Fruit fly (Drosophila melanogaster) whole organism, wandering third instar larva: ENCODE measurements around the gene Eig71Ee.

ENCODE experiments used
- Abd-B ChIP-seq: fragments of >200 bp; optimal IDR thresholded peaks from 2 replicates; lab custom pipeline; 2017; ENCODE audit warnings: missing biosample characterization, missing genetic modification characterization
- CG32264 ChIP-seq: fragments of 200-800 bp; sonication (Bioruptor generic); optimal IDR thresholded peaks from 2 replicates; lab custom pipeline; 2016; ENCODE audit warnings: missing biosample characterization, missing genetic modification characterization
- CrebA ChIP-seq: fragments of 200-800 bp; sonication (Bioruptor generic); optimal IDR thresholded peaks from 2 replicates; lab custom pipeline; 2016; ENCODE audit warnings: missing biosample characterization, mild to moderate bottlenecking, missing genetic modification characterization, borderline replicate concordance
- Dfd ChIP-seq: fragments of >200 bp; optimal IDR thresholded peaks from 2 replicates; lab custom pipeline; 2017; ENCODE audit warnings: missing biosample characterization, missing genetic modification characterization
- GATAd ChIP-seq: sonication (Bioruptor generic); optimal IDR thresholded peaks from 2 replicates; lab custom pipeline; 2016; ENCODE audit warnings: missing biosample characterization, missing genetic modification characterization
- HLH106 ChIP-seq: fragments of 200-800 bp; optimal IDR thresholded peaks from 3 replicates; lab custom pipeline; 2019; ENCODE audit warnings: missing biosample characterization, mild to moderate bottlenecking, missing genetic modification characterization, moderate library complexity
- Hr78 ChIP-seq: fragments of >200 bp; optimal IDR thresholded peaks from 2 replicates; lab custom pipeline; 2017; ENCODE audit warnings: missing biosample characterization, missing genetic modification characterization
- Hr83 ChIP-seq: fragments of 200-300 bp; sonication (Bioruptor generic); optimal IDR thresholded peaks from 2 replicates; lab custom pipeline; 2016; ENCODE audit warnings: missing biosample characterization, mild to moderate bottlenecking, missing genetic modification characterization, moderate library complexity; ENCODE audit not compliant: poor library complexity, severe bottlenecking
- Jra ChIP-seq: sonication (Bioruptor generic); optimal IDR thresholded peaks from 2 replicates; lab custom pipeline; 2016; ENCODE audit warnings: missing biosample characterization, missing genetic modification characterization
- Mio ChIP-seq: sonication (Bioruptor generic); optimal IDR thresholded peaks from 2 replicates; lab custom pipeline; 2016; ENCODE audit warnings: missing biosample characterization, missing genetic modification characterization
- Myc ChIP-seq: fragments of >200 bp; optimal IDR thresholded peaks from 2 replicates; lab custom pipeline; 2017
- Rel ChIP-seq, 2 experiments: fragments of 200-800 bp; sonication (Bioruptor generic) in 1 of 2; optimal IDR thresholded peaks; 2 replicates in 1 of 2; 3 replicates in 1 of 2; lab custom pipeline; 2016 to 2019; ENCODE audit warnings: mild to moderate bottlenecking in 2 of 2, missing biosample characterization in 2 of 2, missing genetic modification characterization in 2 of 2, moderate library complexity in 1 of 2
- Sp1 ChIP-seq: fragments of 200-800 bp; sonication (Bioruptor generic); optimal IDR thresholded peaks from 3 replicates; lab custom pipeline; 2019; ENCODE audit warnings: missing biosample characterization, mild to moderate bottlenecking, missing genetic modification characterization, moderate library complexity
- Vsx2 ChIP-seq: fragments of 200-300, 225-300 bp; sonication (Bioruptor generic); optimal IDR thresholded peaks from 2 replicates; lab custom pipeline; 2018; ENCODE audit warnings: missing biosample characterization, missing genetic modification characterization; ENCODE audit not compliant: partially characterized antibody
- br ChIP-seq: fragments of 200-800 bp; sonication (Bioruptor generic); optimal IDR thresholded peaks from 2 replicates; lab custom pipeline; 2016; ENCODE audit warnings: missing biosample characterization, missing genetic modification characterization
- brk ChIP-seq: fragments of 200-800 bp; sonication (Bioruptor generic); optimal IDR thresholded peaks from 2 replicates; lab custom pipeline; 2016; ENCODE audit warnings: missing biosample characterization, mild to moderate bottlenecking, missing genetic modification characterization
- dl ChIP-seq, 2 experiments: fragments of 175-275, 200-275 bp in 1 of 2; fragments of 200-275 bp in 1 of 2; sonication (Bioruptor generic); optimal IDR thresholded peaks; lab custom pipeline; 2018; ENCODE audit warnings: mild to moderate bottlenecking in 2 of 2, missing biosample characterization in 2 of 2, missing genetic modification characterization in 2 of 2, moderate library complexity in 2 of 2; ENCODE audit not compliant: partially characterized antibody in 2 of 2, insufficient read depth in 1 of 2
- dmrt93B ChIP-seq: fragments of 200-800 bp; sonication (Bioruptor generic); optimal IDR thresholded peaks from 2 replicates; lab custom pipeline; 2018; ENCODE audit warnings: missing biosample characterization, mild to moderate bottlenecking, missing genetic modification characterization
- dsf ChIP-seq: sonication (Bioruptor generic); optimal IDR thresholded peaks from 2 replicates; lab custom pipeline; 2016; ENCODE audit warnings: missing biosample characterization, missing genetic modification characterization, borderline replicate concordance
- ey ChIP-seq: fragments of 200-800 bp; sonication (Bioruptor generic); optimal IDR thresholded peaks from 2 replicates; lab custom pipeline; 2016; ENCODE audit warnings: missing biosample characterization, missing genetic modification characterization
- foxo ChIP-seq, 2 experiments: fragments of 200-800 bp; sonication (Bioruptor generic); optimal IDR thresholded peaks; 2 replicates in 1 of 2; 3 replicates in 1 of 2; lab custom pipeline; 2016 to 2017; ENCODE audit warnings: missing biosample characterization in 2 of 2, missing genetic modification characterization in 2 of 2
- pan ChIP-seq: fragments of >200 bp; optimal IDR thresholded peaks from 2 replicates; lab custom pipeline; 2017
- psq ChIP-seq: fragments of 200-800 bp; sonication (Bioruptor generic); optimal IDR thresholded peaks from 3 replicates; lab custom pipeline; 2017; ENCODE audit warnings: missing biosample characterization, mild to moderate bottlenecking, missing genetic modification characterization, moderate library complexity
- rgr ChIP-seq: fragments of 200-800 bp; sonication (Bioruptor generic); optimal IDR thresholded peaks from 3 replicates; lab custom pipeline; 2016; ENCODE audit warnings: missing biosample characterization, mild to moderate bottlenecking, missing genetic modification characterization
- sage ChIP-seq: fragments of 200-800 bp; sonication (Bioruptor generic); optimal IDR thresholded peaks from 2 replicates; lab custom pipeline; 2016; ENCODE audit warnings: missing biosample characterization, mild to moderate bottlenecking, missing genetic modification characterization
- sv ChIP-seq: fragments of 200-800 bp; sonication (Bioruptor generic); optimal IDR thresholded peaks from 3 replicates; lab custom pipeline; 2016; ENCODE audit warnings: missing biosample characterization, missing genetic modification characterization
- tai ChIP-seq: sonication (Bioruptor generic); optimal IDR thresholded peaks from 2 replicates; lab custom pipeline; 2016; ENCODE audit warnings: missing biosample characterization, missing genetic modification characterization
- usp ChIP-seq: fragments of >200 bp; optimal IDR thresholded peaks from 2 replicates; lab custom pipeline; 2017; ENCODE audit warnings: missing biosample characterization, missing genetic modification characterization
- woc ChIP-seq: sonication (Bioruptor generic); optimal IDR thresholded peaks from 2 replicates; lab custom pipeline; 2016; ENCODE audit warnings: missing biosample characterization, mild to moderate bottlenecking, missing genetic modification characterization

The Eig71Ee gene

DNA sequence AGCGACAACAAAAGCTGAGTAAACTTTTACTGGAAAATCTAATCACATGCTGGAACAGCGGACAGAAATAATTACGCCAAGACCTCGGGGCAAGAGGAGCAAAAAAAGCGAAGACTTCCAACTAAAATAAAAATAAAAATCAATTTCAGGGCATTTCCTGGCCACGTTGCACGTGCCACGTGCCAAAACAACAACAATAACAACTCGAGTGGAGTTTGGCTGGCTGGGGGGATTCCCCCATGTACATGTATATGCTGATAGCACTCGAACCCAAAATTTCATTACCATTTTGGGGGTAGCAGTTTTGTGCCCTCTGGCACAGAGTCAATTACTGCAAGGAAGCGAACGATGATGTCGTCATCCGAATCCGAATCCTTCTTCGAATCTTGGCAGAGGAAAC is 6.7 kb upstream of the Eig71Ee start:
- no peak for TF ChIP-seq dsf (GFP tag; lab: Kevin White, UChicago)

DNA sequence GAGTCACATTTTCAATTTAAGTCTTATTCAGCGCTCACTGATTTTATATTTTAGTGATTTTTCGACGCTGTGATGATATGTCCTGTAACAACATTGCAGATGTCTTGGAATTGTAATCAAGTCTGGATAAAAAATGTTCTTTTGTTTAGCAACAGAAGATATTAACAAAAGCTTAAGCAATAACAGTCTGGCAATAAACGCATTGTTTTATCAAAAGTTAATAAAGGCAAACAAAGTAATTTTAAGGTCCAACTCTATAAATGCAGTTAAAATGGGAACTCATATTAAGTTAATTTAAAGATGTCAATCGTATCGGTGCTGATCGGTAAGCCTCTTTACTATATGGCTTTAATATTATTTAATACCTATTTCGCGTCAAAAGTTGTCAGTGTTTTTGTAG is 5.8 kb upstream of the Eig71Ee start, which contains the start of gene CG43082:
Gene CG43082, plus strand, starts transcription at position 301 of the 400 bp plus-strand sequence.
- TF ChIP-seq GATAd (GFP tag; lab: Kevin White, UChicago) (no peak), Hr83 (no peak), rgr (no peak), sage (no peak), foxo (GFP tag; optimal IDR thresholded peaks at IDR 0.05; lab: Kevin White, UChicago) (no peak), br (GFP tag; lab: Kevin White, UChicago) (no peak), brk (GFP tag; lab: Kevin White, UChicago) (no peak), woc (GFP tag; lab: Kevin White, UChicago) (no peak), ey (no peak), Myc (lab: Kevin White, UChicago) (no peak), Abd-B (GFP tag; lab: Kevin White, UChicago) (no peak), Dfd (GFP tag; lab: Kevin White, UChicago) (no peak), tai (GFP tag; lab: Kevin White, UChicago) (no peak), dsf (GFP tag; lab: Kevin White, UChicago) (no peak), dl (GFP tag; optimal IDR thresholded peaks at IDR 0.05; lab: Kevin White, UChicago; ENCODE audit: insufficient read depth in 1 of 2, partially characterized antibody in 2 of 2) (no peak), HLH106 (tag; lab: Kevin White, UChicago) (no peak), CG32264 (GFP tag; lab: Kevin White, UChicago) (no peak)

DNA sequence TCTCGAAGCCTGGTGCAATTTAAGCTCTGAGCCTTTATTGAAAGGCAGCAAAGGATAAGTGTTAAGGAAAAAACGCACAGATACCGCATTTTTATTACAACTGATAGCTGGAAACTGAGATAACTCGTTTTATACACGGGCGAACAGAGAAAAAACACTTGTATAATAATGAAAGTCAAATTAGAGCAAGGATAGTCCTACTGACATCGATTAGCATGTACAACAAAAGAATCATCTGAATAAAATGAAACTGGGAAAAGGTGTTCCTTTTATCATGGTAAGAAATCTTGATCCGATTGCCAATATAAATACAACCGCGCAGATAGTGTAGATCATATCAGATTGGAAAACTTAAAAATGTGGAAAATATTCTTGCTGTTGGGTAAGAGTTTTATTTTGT is 5.1 kb upstream of the Eig71Ee start, which contains the start of the genes Eig71Ej and Eig71Ek:
Gene Eig71Ej, minus strand, starts transcription at position 101 of the 400 bp plus-strand sequence.
Gene Eig71Ek, plus strand, starts transcription at position 334 of the 400 bp plus-strand sequence.
- no peak for TF ChIP-seq foxo (GFP tag; optimal IDR thresholded peaks at IDR 0.05; lab: Kevin White, UChicago)
- TF ChIP-seq ey: no peak
- TF ChIP-seq dsf (GFP tag; lab: Kevin White, UChicago): no peak
- TF ChIP-seq Sp1 (GFP tag; lab: Kevin White, UChicago): no peak

DNA sequence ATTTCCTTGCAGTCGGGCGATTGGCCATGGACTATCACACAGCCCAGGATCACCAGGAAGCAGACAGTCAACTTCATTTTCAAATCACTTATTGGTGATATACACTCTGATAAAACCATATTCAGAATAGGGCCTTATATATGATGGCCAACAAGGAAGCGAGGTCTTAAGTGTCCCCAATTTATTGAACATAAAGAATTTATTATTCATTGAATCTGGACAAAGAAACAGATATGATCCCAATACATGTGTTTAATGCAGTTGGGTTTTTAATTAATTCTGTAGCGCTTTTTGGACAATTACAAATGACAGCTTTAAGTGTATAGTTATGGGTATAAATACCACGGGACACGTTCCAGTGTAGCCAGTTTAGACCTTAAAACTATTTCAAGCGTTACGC is 3.5 kb upstream of the Eig71Ee start, which contains the start of the genes Eig71Eh and Eig71Ei:
Gene Eig71Eh, minus strand, starts transcription at position 101 of the 400 bp plus-strand sequence.
Gene Eig71Ei, plus strand, starts transcription at position 367 of the 400 bp plus-strand sequence.
- TF ChIP-seq tai (GFP tag; lab: Kevin White, UChicago) (no peak), psq (no peak), HLH106 (tag; lab: Kevin White, UChicago) (no peak), ey (no peak), foxo (GFP tag; optimal IDR thresholded peaks at IDR 0.05; lab: Kevin White, UChicago) (no peak), Vsx2 (GFP tag; lab: Kevin White, UChicago) (no peak), CrebA (GFP tag; lab: Kevin White, UChicago) (no peak), usp (GFP tag; lab: Kevin White, UChicago) (no peak), sv (GFP tag; lab: Kevin White, UChicago) (no peak), rgr (no peak), Jra (GFP tag; lab: Kevin White, UChicago) (no peak), Rel (GFP tag; optimal IDR thresholded peaks at IDR 0.05; lab: Kevin White, UChicago) (no peak), Rel (tag; optimal IDR thresholded peaks at IDR 0.05; lab: Kevin White, UChicago) (no peak), pan (lab: Kevin White, UChicago) (no peak), Dfd (GFP tag; lab: Kevin White, UChicago) (no peak), Sp1 (GFP tag; lab: Kevin White, UChicago) (no peak), br (GFP tag; lab: Kevin White, UChicago) (no peak), CG32264 (GFP tag; lab: Kevin White, UChicago) (no peak), sage (no peak)

DNA sequence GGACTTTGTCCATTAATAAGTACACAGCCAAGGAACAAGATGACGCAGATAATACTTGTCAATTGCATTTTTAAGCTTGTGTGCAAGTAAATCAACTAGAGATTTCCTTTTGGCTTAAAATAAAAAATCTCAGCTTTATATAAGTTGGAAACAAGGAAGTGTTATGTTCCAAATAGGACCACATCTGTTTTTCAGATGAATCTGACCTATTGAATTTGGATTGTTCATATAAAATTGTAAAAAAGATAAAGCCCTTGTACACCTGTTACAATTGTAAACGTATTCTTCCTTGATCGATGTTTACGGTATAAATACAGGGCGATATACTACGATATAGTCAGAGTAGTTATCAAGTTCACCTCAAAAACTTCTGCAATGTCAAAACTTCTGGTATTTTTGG is 1.5 kb upstream of the Eig71Ee start, which contains the start of the genes Eig71Ef and Eig71Eg:
Gene Eig71Ef, minus strand, starts transcription at position 101 of the 400 bp plus-strand sequence.
Gene Eig71Eg, plus strand, starts transcription at position 339 of the 400 bp plus-strand sequence.
- TF ChIP-seq foxo (GFP tag; optimal IDR thresholded peaks at IDR 0.05; lab: Kevin White, UChicago) (no peak), CrebA (GFP tag; lab: Kevin White, UChicago) (no peak), Hr78 (GFP tag; lab: Kevin White, UChicago) (no peak), dmrt93B (GFP tag; lab: Kevin White, UChicago) (no peak), tai (GFP tag; lab: Kevin White, UChicago) (no peak), Mio (GFP tag; lab: Kevin White, UChicago) (no peak), HLH106 (tag; lab: Kevin White, UChicago) (no peak)
- TF ChIP-seq, all 38 proteins: peak for 0
